Worm (Caenorhabditis elegans): ENCODE data around the gene pqn-8.

DNA sequence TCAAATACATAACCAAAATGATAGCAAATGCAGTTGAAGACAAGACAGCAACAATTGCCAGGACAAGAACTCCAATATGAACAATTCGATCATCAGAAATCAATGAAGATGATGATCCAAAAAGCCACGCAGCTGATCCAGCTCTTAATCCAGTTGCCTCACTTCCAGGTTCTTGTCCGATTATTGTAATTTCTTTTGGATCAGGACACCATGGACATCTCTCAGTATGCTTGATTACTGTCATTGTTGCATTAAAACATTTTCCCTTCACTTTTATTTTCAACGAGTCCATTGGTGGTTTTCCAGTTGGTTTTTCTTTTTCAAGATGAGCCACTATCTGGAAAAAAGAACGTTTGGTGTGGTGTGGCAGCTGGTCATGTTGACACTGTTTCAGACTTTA lies 33.4 kb downstream of the pqn-8 start:
- TF ChIP-seq madf-6 (GFP tag; IDR thresholded peaks at IDR 0.05) (no peak), ceh-91 (GFP tag; IDR thresholded peaks at IDR 0.05) (no peak), dpl-1 (GFP tag; optimal IDR thresholded peaks at IDR 0.05) (no peak), nfya-1 (tag; optimal IDR thresholded peaks at IDR 0.05; ENCODE audit: borderline replicate concordance, insufficient read depth) (no peak), sdz-38 (tag; optimal IDR thresholded peaks at IDR 0.05) (no peak), F57A8.1 (GFP tag; optimal IDR thresholded peaks at IDR 0.05) (no peak), repo-1 (tag; optimal IDR thresholded peaks at IDR 0.05) (no peak)

Measured in whole organism, young adult.